Fruit fly (Drosophila melanogaster) whole organism, wandering third instar larva: ENCODE data around the gene CG3301.

Experiments used
- CG9705 ChIP-seq: fragments of 200-800 bp; sonication (Bioruptor generic); optimal IDR thresholded peaks from 2 replicates; lab custom pipeline; 2018; ENCODE audit warnings: missing biosample characterization, mild to moderate bottlenecking, missing genetic modification characterization
- Hr78 ChIP-seq: fragments of >200 bp; optimal IDR thresholded peaks from 2 replicates; lab custom pipeline; 2017; ENCODE audit warnings: missing biosample characterization, missing genetic modification characterization
- Myc ChIP-seq: fragments of >200 bp; optimal IDR thresholded peaks from 2 replicates; lab custom pipeline; 2017
- Vsx2 ChIP-seq: fragments of 200-300, 225-300 bp; sonication (Bioruptor generic); optimal IDR thresholded peaks from 2 replicates; lab custom pipeline; 2018; ENCODE audit warnings: missing biosample characterization, missing genetic modification characterization; ENCODE audit not compliant: partially characterized antibody
- br ChIP-seq: fragments of 200-800 bp; sonication (Bioruptor generic); optimal IDR thresholded peaks from 2 replicates; lab custom pipeline; 2016; ENCODE audit warnings: missing biosample characterization, missing genetic modification characterization
- dsf ChIP-seq: sonication (Bioruptor generic); optimal IDR thresholded peaks from 2 replicates; lab custom pipeline; 2016; ENCODE audit warnings: missing biosample characterization, missing genetic modification characterization, borderline replicate concordance
- h ChIP-seq: fragments of 200-800 bp; sonication (Bioruptor generic); optimal IDR thresholded peaks from 3 replicates; lab custom pipeline; 2016; ENCODE audit warnings: missing biosample characterization, mild to moderate bottlenecking, missing genetic modification characterization
- jim ChIP-seq: fragments of 175-275, 200-325 bp; sonication (Bioruptor generic); optimal IDR thresholded peaks from 2 replicates; lab custom pipeline; 2016; ENCODE audit warnings: missing biosample characterization, mild to moderate bottlenecking, missing genetic modification characterization
- pan ChIP-seq: fragments of >200 bp; optimal IDR thresholded peaks from 2 replicates; lab custom pipeline; 2017
- psq ChIP-seq: fragments of 200-800 bp; sonication (Bioruptor generic); optimal IDR thresholded peaks from 3 replicates; lab custom pipeline; 2017; ENCODE audit warnings: missing biosample characterization, mild to moderate bottlenecking, missing genetic modification characterization, moderate library complexity
- sv ChIP-seq: fragments of 200-800 bp; sonication (Bioruptor generic); optimal IDR thresholded peaks from 3 replicates; lab custom pipeline; 2016; ENCODE audit warnings: missing biosample characterization, missing genetic modification characterization
- woc ChIP-seq: sonication (Bioruptor generic); optimal IDR thresholded peaks from 2 replicates; lab custom pipeline; 2016; ENCODE audit warnings: missing biosample characterization, mild to moderate bottlenecking, missing genetic modification characterization

DNA sequence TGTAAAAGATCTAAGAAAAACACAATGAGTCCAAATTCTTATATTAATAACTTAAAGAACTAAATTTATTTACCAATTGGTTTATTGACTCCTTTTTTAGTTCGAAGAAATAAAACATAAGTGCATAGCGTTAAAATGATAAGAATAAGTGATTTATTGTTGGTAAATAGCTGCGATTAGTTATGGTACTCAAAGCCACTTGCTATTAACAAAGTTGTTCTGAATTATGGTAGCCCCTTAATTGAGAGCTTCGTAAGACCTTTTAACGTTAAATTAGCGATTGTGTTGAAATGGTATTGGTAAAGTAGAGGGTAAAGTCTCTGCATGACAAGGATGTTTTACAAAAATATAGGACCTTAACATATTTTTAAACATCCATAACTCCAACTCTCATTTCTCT lies 30.2 kb downstream of the CG3301 start:
- TF ChIP-seq woc (no peak), br (no peak), psq (no peak), jim (GFP tag; lab: Kevin White, UChicago) (no peak), Hr78 (GFP tag; lab: Kevin White, UChicago) (no peak), Myc (no peak), h (GFP tag; lab: Kevin White, UChicago) (no peak), CG9705 (no peak), sv (GFP tag; lab: Kevin White, UChicago) (no peak), pan (no peak), Vsx2 (GFP tag; lab: Kevin White, UChicago) (no peak), dsf (no peak)
